Fruit fly (Drosophila melanogaster): Measurements from ENCODE around the gene CG3862.

The CG3862 gene

dm6 chr2L:870749-871418, 45.2 kb upstream of the CG3862 start:
- TF ChIP-seq Hnf4 (GFP tag; optimal IDR thresholded peaks at IDR 0.05) (peak; percentile 63), rgr (GFP tag; optimal IDR thresholded peaks at IDR 0.05) (peak; percentile 79), Rel (GFP tag; optimal IDR thresholded peaks at IDR 0.05) (no peak), Rel (tag; optimal IDR thresholded peaks at IDR 0.05) (peak; percentile 18), CG32264 (GFP tag; optimal IDR thresholded peaks at IDR 0.05) (peak; percentile 7), Sp1 (GFP tag; optimal IDR thresholded peaks at IDR 0.05) (peak; percentile 55), psq (GFP tag; optimal IDR thresholded peaks at IDR 0.05) (peak; percentile 66), ey (GFP tag; optimal IDR thresholded peaks at IDR 0.05) (peak; percentile 73), sage (GFP tag; optimal IDR thresholded peaks at IDR 0.05) (no peak), Jra (GFP tag; optimal IDR thresholded peaks at IDR 0.05) (no peak), usp (GFP tag; optimal IDR thresholded peaks at IDR 0.05) (no peak), Hr78 (GFP tag; optimal IDR thresholded peaks at IDR 0.05) (no peak), N (GFP tag; optimal IDR thresholded peaks at IDR 0.05) (no peak), Dfd (GFP tag; optimal IDR thresholded peaks at IDR 0.05) (no peak), Abd-B (GFP tag; optimal IDR thresholded peaks at IDR 0.05) (no peak), fru (GFP tag; optimal IDR thresholded peaks at IDR 0.05) (peak; percentile 61), pan (optimal IDR thresholded peaks at IDR 0.05) (no peak), lola (GFP tag; optimal IDR thresholded peaks at IDR 0.05) (no peak), Hr83 (GFP tag; optimal IDR thresholded peaks at IDR 0.05; ENCODE audit: poor library complexity, severe bottlenecking) (peak; percentile 73), Vsx2 (GFP tag; optimal IDR thresholded peaks at IDR 0.05; ENCODE audit: partially characterized antibody) (no peak), tai (GFP tag; optimal IDR thresholded peaks at IDR 0.05) (no peak), Myc (optimal IDR thresholded peaks at IDR 0.05) (peak; percentile 8), jim (GFP tag; optimal IDR thresholded peaks at IDR 0.05) (no peak), CrebA (GFP tag; optimal IDR thresholded peaks at IDR 0.05; ENCODE audit: borderline replicate concordance) (peak; percentile 95), brk (GFP tag; optimal IDR thresholded peaks at IDR 0.05) (no peak), GATAd (GFP tag; optimal IDR thresholded peaks at IDR 0.05) (peak; percentile 23), CG9705 (GFP tag; optimal IDR thresholded peaks at IDR 0.05) (peak; percentile 28), sv (GFP tag; optimal IDR thresholded peaks at IDR 0.05) (peak; percentile 49), HLH106 (tag; optimal IDR thresholded peaks at IDR 0.05) (peak; percentile 71), h (GFP tag; optimal IDR thresholded peaks at IDR 0.05) (peak; percentile 77), foxo (GFP tag; optimal IDR thresholded peaks at IDR 0.05) (peak in 1 of 2 experiments; percentile 74), Mio (GFP tag; optimal IDR thresholded peaks at IDR 0.05) (peak; percentile 54), br (GFP tag; optimal IDR thresholded peaks at IDR 0.05) (peak; percentile 64), OdsH (GFP tag; optimal IDR thresholded peaks at IDR 0.05) (peak; percentile 40), dl (GFP tag; optimal IDR thresholded peaks at IDR 0.05; ENCODE audit: insufficient read depth in 1 of 2, partially characterized antibody in 2 of 2) (no peak), woc (GFP tag; optimal IDR thresholded peaks at IDR 0.05) (peak; percentile 69), dmrt93B (GFP tag; optimal IDR thresholded peaks at IDR 0.05) (peak; percentile 38), dsf (GFP tag; optimal IDR thresholded peaks at IDR 0.05; ENCODE audit: borderline replicate concordance) (no peak), Dif (GFP tag; optimal IDR thresholded peaks at IDR 0.05; ENCODE audit: partially characterized antibody) (peak; percentile 58)

- TF ChIP-seq ey (GFP tag; optimal IDR thresholded peaks at IDR 0.05): no peak
- TF ChIP-seq foxo (GFP tag; optimal IDR thresholded peaks at IDR 0.05): no peak
- no peak for TF ChIP-seq tai (GFP tag; optimal IDR thresholded peaks at IDR 0.05)
- peak in 1 of 2 experiments; percentile 24 for TF ChIP-seq dl (GFP tag; optimal IDR thresholded peaks at IDR 0.05; ENCODE audit: insufficient read depth in 1 of 2, partially characterized antibody in 2 of 2)
- TF ChIP-seq Dif (GFP tag; optimal IDR thresholded peaks at IDR 0.05; ENCODE audit: partially characterized antibody): peak; percentile 44
- TF ChIP-seq woc (GFP tag; optimal IDR thresholded peaks at IDR 0.05): no peak
- peak; percentile 39 for TF ChIP-seq Vsx2 (GFP tag; optimal IDR thresholded peaks at IDR 0.05; ENCODE audit: partially characterized antibody)
- TF ChIP-seq Myc (optimal IDR thresholded peaks at IDR 0.05): no peak
These were observed 44.6 kb upstream of the CG3862 start, which contains the start of gene PNUTS for dm6 chr2L:870285-870684. Gene PNUTS, plus strand, starts transcription at chr2L:870465.

All from whole organism, wandering third instar larva.